Worm (Caenorhabditis elegans): ENCODE data around the gene F55C10.4.

Gene F55C10.4

ce11 chrV:11403059-11403458, 16.5 kb downstream of the F55C10.4 start:
- TF ChIP-seq elt-2 (tag; optimal IDR thresholded peaks at IDR 0.05) (peak; percentile 90), pha-2 (tag; optimal IDR thresholded peaks at IDR 0.05) (no peak), unc-55 (GFP tag; optimal IDR thresholded peaks at IDR 0.05) (no peak)

DNA sequence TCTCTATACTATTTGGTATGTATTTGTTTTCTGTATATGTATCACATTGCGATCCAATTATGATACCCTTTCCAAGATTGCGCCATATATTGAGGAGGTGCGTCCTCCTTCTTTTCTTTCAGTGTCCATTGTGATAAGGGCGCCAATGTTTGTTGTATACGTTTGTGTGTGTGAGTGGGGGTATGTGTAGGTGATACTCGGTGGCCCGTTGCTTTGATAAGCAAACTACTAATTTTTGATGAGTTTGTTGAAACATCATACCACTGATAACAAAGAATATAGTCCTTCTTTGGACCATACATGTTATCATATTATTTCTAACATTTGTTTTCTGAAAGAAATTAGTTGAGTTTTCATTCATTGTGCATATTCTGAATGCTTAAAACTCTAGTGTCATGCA, 17.2 kb downstream of the F55C10.4 start:
- TF ChIP-seq elt-2 (tag; optimal IDR thresholded peaks at IDR 0.05): peak; percentile 93
- no peak for TF ChIP-seq pha-2 (tag; optimal IDR thresholded peaks at IDR 0.05)

ce11 chrV:11407251-11407650, 20.7 kb downstream of the F55C10.4 start, which contains the start of gene K03B8.6:
TSS of gene K03B8.6 (plus strand) at chrV:11407584.
- TF ChIP-seq mec-3 (tag; optimal IDR thresholded peaks at IDR 0.05; ENCODE audit: borderline replicate concordance) (no peak), unc-86 (tag; optimal IDR thresholded peaks at IDR 0.05) (no peak), ceh-14 (tag; optimal IDR thresholded peaks at IDR 0.05) (no peak), ceh-24 (tag; optimal IDR thresholded peaks at IDR 0.05) (no peak), ceh-9 (tag; optimal IDR thresholded peaks at IDR 0.05) (no peak), ceh-31 (tag; optimal IDR thresholded peaks at IDR 0.05) (no peak), pag-3 (tag; optimal IDR thresholded peaks at IDR 0.05; ENCODE audit: borderline replicate concordance) (no peak), npax-4 (tag; optimal IDR thresholded peaks at IDR 0.05) (no peak), ceh-34 (tag; optimal IDR thresholded peaks at IDR 0.05) (no peak), F13H6.1 (tag; optimal IDR thresholded peaks at IDR 0.05) (no peak), pat-9 (tag; optimal IDR thresholded peaks at IDR 0.05) (no peak), pros-1 (tag; optimal IDR thresholded peaks at IDR 0.05) (no peak), gmeb-2 (tag; optimal IDR thresholded peaks at IDR 0.05) (no peak), ceh-6 (GFP tag; optimal IDR thresholded peaks at IDR 0.05) (no peak), K02D7.2 (tag; optimal IDR thresholded peaks at IDR 0.05) (no peak), ceh-19 (GFP tag; optimal IDR thresholded peaks at IDR 0.05) (no peak), ceh-18 (tag; optimal IDR thresholded peaks at IDR 0.05) (no peak), eyg-1 (tag; optimal IDR thresholded peaks at IDR 0.05) (no peak), ceh-2 (tag; optimal IDR thresholded peaks at IDR 0.05) (no peak)

ce11 chrV:11410902-11411561, 24.5 kb downstream of the F55C10.4 start, which contains the start of the genes K03B8.8 and grl-3:
TSS of gene K03B8.8 (minus strand) at chrV:11411002.
TSS of gene grl-3 (plus strand) at chrV:11411511.
- TF ChIP-seq ceh-34 (tag; optimal IDR thresholded peaks at IDR 0.05) (no peak), ets-4 (tag; optimal IDR thresholded peaks at IDR 0.05) (no peak), ceh-22 (tag; optimal IDR thresholded peaks at IDR 0.05) (no peak), F13H6.1 (tag; optimal IDR thresholded peaks at IDR 0.05) (no peak), ttx-3 (tag; optimal IDR thresholded peaks at IDR 0.05) (no peak), elt-4 (tag; optimal IDR thresholded peaks at IDR 0.05) (no peak), fkh-10 (GFP tag; optimal IDR thresholded peaks at IDR 0.05) (no peak), hlh-6 (tag; optimal IDR thresholded peaks at IDR 0.05) (no peak)

ce11 chrV:11412125-11412524, 25.6 kb downstream of the F55C10.4 start:
- no peak for TF ChIP-seq unc-86 (tag; optimal IDR thresholded peaks at IDR 0.05)
- no peak for TF ChIP-seq lin-11 (tag; optimal IDR thresholded peaks at IDR 0.05)
- peak; percentile 63 for TF ChIP-seq elt-2 (tag; optimal IDR thresholded peaks at IDR 0.05)
- no peak for TF ChIP-seq pqm-1 (tag; optimal IDR thresholded peaks at IDR 0.05)
- TF ChIP-seq ceh-34 (tag; optimal IDR thresholded peaks at IDR 0.05): no peak

DNA sequence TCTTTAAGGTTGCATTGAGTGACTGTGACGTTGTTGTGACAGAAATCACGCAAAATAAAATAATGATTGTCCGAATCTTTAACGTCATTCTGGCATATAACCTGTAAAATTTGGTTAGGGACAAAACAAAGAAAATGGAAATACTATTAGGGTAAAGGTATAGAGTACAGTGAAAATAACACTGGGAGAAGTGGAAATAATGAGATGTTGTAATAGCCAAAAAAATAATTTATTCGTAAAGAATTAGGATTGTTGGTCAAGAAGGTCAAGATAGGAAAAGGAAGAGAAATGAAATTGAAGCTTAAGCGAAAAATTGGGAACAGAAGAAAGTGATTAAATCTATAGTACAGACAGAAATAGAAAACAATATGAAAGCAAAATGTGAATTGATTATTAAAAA, 28.5 kb downstream of the F55C10.4 start, which contains the start of gene deg-3:
Gene deg-3, minus strand, starts transcription at position 101 of the 400 bp plus-strand sequence.
- no peak for TF ChIP-seq hlh-6 (tag; optimal IDR thresholded peaks at IDR 0.05)
- TF ChIP-seq K09A11.1 (tag; optimal IDR thresholded peaks at IDR 0.05; ENCODE audit: insufficient read depth): no peak
- no peak for TF ChIP-seq ceh-19 (GFP tag; optimal IDR thresholded peaks at IDR 0.05)
- no peak for TF ChIP-seq T23F11.4 (GFP tag; optimal IDR thresholded peaks at IDR 0.05)
- no peak for TF ChIP-seq nfya-1 (tag; optimal IDR thresholded peaks at IDR 0.05)
- TF ChIP-seq tbx-7 (tag; optimal IDR thresholded peaks at IDR 0.05): no peak
- TF ChIP-seq madf-2 (tag; optimal IDR thresholded peaks at IDR 0.05): no peak
- no peak for TF ChIP-seq ceh-2 (tag; optimal IDR thresholded peaks at IDR 0.05)
- no peak for TF ChIP-seq npax-4 (tag; optimal IDR thresholded peaks at IDR 0.05)
- TF ChIP-seq tbx-2 (tag; optimal IDR thresholded peaks at IDR 0.05): no peak
- no peak for TF ChIP-seq Y22D7AL.16 (tag; optimal IDR thresholded peaks at IDR 0.05)
- no peak for TF ChIP-seq ceh-48 (tag; optimal IDR thresholded peaks at IDR 0.05)
- TF ChIP-seq ceh-24 (tag; optimal IDR thresholded peaks at IDR 0.05): no peak
- TF ChIP-seq ahr-1 (tag; optimal IDR thresholded peaks at IDR 0.05): no peak
- no peak for TF ChIP-seq ceh-9 (tag; optimal IDR thresholded peaks at IDR 0.05)
- no peak for TF ChIP-seq nhr-11 (tag; optimal IDR thresholded peaks at IDR 0.05)

Data from whole organism, late embryonic.